Fruit fly (Drosophila melanogaster) whole organism, adult: ENCODE results near the gene bun.
A peak's percentile ranks its signal among the peaks of the same experiment; 100 is the strongest.

ENCODE experiments used
- CG11617 ChIP-seq: fragments of 200-800 bp; sonication (Bioruptor generic); optimal IDR thresholded peaks from 2 replicates; lab custom pipeline; 2017; ENCODE audit warnings: mild to moderate bottlenecking, missing biosample characterization, missing genetic modification reagents, missing genetic modification characterization
- CG12768 ChIP-seq: fragments of 200-800 bp; sonication (Bioruptor generic); optimal IDR thresholded peaks from 2 replicates; lab custom pipeline; 2017; ENCODE audit warnings: missing biosample characterization, missing genetic modification characterization, mild to moderate bottlenecking, moderate library complexity, missing genetic modification reagents
- CG33017 ChIP-seq: fragments of 200-800 bp; sonication (Bioruptor generic); optimal IDR thresholded peaks from 2 replicates; lab custom pipeline; 2018; ENCODE audit warnings: missing biosample characterization, mild to moderate bottlenecking, missing genetic modification characterization, moderate library complexity
- CG7045 ChIP-seq: fragments of 200-800 bp; sonication (Bioruptor generic); optimal IDR thresholded peaks from 2 replicates; lab custom pipeline; 2017; ENCODE audit warnings: missing biosample characterization, mild to moderate bottlenecking, missing genetic modification characterization
- CG7101 ChIP-seq: fragments of 200-800 bp; sonication (Bioruptor generic); optimal IDR thresholded peaks from 2 replicates; lab custom pipeline; 2018; ENCODE audit warnings: missing biosample characterization, mild to moderate bottlenecking, missing genetic modification characterization, moderate library complexity
- bab1 ChIP-seq: fragments of 200-800 bp; sonication (Bioruptor generic); optimal IDR thresholded peaks from 3 replicates; lab custom pipeline; 2019; ENCODE audit warnings: missing biosample characterization, mild to moderate bottlenecking, missing genetic modification characterization, moderate library complexity
- cic ChIP-seq: fragments of 200-800 bp; sonication (Bioruptor generic); optimal IDR thresholded peaks from 2 replicates; lab custom pipeline; 2017; ENCODE audit warnings: missing biosample characterization, mild to moderate bottlenecking, missing genetic modification characterization, moderate library complexity
- kay ChIP-seq: fragments of 200-800 bp; sonication (Bioruptor generic); peaks from one replicate; lab custom pipeline; 2016; ENCODE audit warnings: missing biosample characterization, missing genetic modification characterization, borderline replicate concordance
- ovo ChIP-seq: fragments of 200-800 bp; sonication (Bioruptor generic); optimal IDR thresholded peaks from 2 replicates; lab custom pipeline; 2016; ENCODE audit warnings: missing biosample characterization, missing genetic modification characterization
- pad ChIP-seq: fragments of 200-800 bp; sonication (Bioruptor generic); optimal IDR thresholded peaks from 3 replicates; lab custom pipeline; 2017; ENCODE audit warnings: missing biosample characterization, missing genetic modification characterization, mild to moderate bottlenecking, moderate library complexity, missing genetic modification reagents

dm6 chr2L:12434535-12434938, 111.9 kb downstream of the bun start, which contains the start of gene SC35:
- TF ChIP-seq kay (GFP tag; lab: Kevin White, UChicago) (no peak), CG7045 (GFP tag; lab: Kevin White, UChicago) (no peak), CG7101 (tag; lab: Kevin White, UChicago) (no peak), CG11617 (GFP tag; lab: Kevin White, UChicago) (no peak), ovo (GFP tag; lab: Kevin White, UChicago) (no peak), bab1 (GFP tag; lab: Kevin White, UChicago) (no peak), cic (GFP tag; lab: Kevin White, UChicago) (peak; percentile 10), pad (GFP tag; lab: Kevin White, UChicago) (no peak), CG12768 (peak; percentile 62), CG33017 (tag; lab: Kevin White, UChicago) (no peak)
